Fruit fly (Drosophila melanogaster) whole organism, embryonic: ENCODE results near the gene CG4041.

Experiments used
- Aef1 ChIP-seq: fragments of 200-800 bp; sonication (Bioruptor generic); IDR thresholded peaks from 3 replicates; pipeline ENCODE4 v1.3.6; 2022; ENCODE audit warnings: missing biosample characterization, missing genetic modification characterization
- Atf6 ChIP-seq: fragments of 200-800 bp; sonication (Bioruptor generic); IDR thresholded peaks from 2 replicates; pipeline ENCODE4 v1.3.6; 2022; ENCODE audit warnings: missing biosample characterization, missing genetic modification characterization
- CG10959 ChIP-seq: fragments of 200-800 bp; sonication (Bioruptor generic); IDR thresholded peaks from 2 replicates; pipeline ENCODE4 v1.3.6; 2022; ENCODE audit warnings: missing biosample characterization, missing genetic modification characterization
- CG14014 ChIP-seq: fragments of 200-800 bp; sonication (Bioruptor generic); IDR thresholded peaks from 2 replicates; pipeline ENCODE4 v1.3.6; 2022; ENCODE audit warnings: missing biosample characterization, missing genetic modification characterization
- CG14050 ChIP-seq: fragments of 200-800 bp; sonication (Bioruptor generic); IDR thresholded peaks from 3 replicates; pipeline ENCODE4 v1.3.6; 2022; ENCODE audit warnings: missing biosample characterization, missing genetic modification characterization
- CG1647 ChIP-seq: fragments of 200-800 bp; sonication (Bioruptor generic); optimal IDR thresholded peaks from 3 replicates; lab custom pipeline; 2016; ENCODE audit warnings: missing biosample characterization, missing genetic modification characterization
- CG16813 ChIP-seq: fragments of 200-800 bp; sonication (Bioruptor generic); IDR thresholded peaks from 3 replicates; pipeline ENCODE4 v1.3.6; 2022; ENCODE audit warnings: missing biosample characterization, missing genetic modification characterization; ENCODE audit not compliant: partially characterized antibody
- CG17802 ChIP-seq: fragments of 200-800 bp; sonication (Bioruptor generic); optimal IDR thresholded peaks from 2 replicates; lab custom pipeline; 2018; ENCODE audit warnings: missing biosample characterization, mild to moderate bottlenecking, missing genetic modification characterization, moderate library complexity
- CG2199 ChIP-seq: fragments of 200-800 bp; sonication (Bioruptor generic); IDR thresholded peaks from 3 replicates; pipeline ENCODE4 v1.3.6; 2022; ENCODE audit warnings: missing biosample characterization, missing genetic modification characterization
- CG2889 ChIP-seq: fragments of 200-800 bp; sonication (Bioruptor generic); IDR thresholded peaks from 3 replicates; pipeline ENCODE4 v1.3.6; 2022; ENCODE audit warnings: missing biosample characterization, missing genetic modification characterization
- CG3838 ChIP-seq: fragments of 200-800 bp; sonication (Bioruptor generic); optimal IDR thresholded peaks from 3 replicates; lab custom pipeline; 2016; ENCODE audit warnings: missing biosample characterization, missing genetic modification characterization
- CG3995 ChIP-seq: fragments of 200-800 bp; sonication (Bioruptor generic); optimal IDR thresholded peaks from 3 replicates; lab custom pipeline; 2016; ENCODE audit warnings: missing biosample characterization, missing genetic modification characterization
- CG4404 ChIP-seq: fragments of 200-800 bp; sonication (Bioruptor generic); IDR thresholded peaks from 2 replicates; pipeline ENCODE4 v1.3.6; 2022; ENCODE audit warnings: missing biosample characterization, missing genetic modification characterization
- CG4820 ChIP-seq: fragments of 200-800 bp; sonication (Bioruptor generic); optimal IDR thresholded peaks from 3 replicates; lab custom pipeline; 2016; ENCODE audit warnings: missing biosample characterization, missing genetic modification characterization
- CG4854 ChIP-seq: fragments of 200-800 bp; sonication (Bioruptor generic); optimal IDR thresholded peaks from 2 replicates; lab custom pipeline; 2016; ENCODE audit warnings: missing biosample characterization, missing genetic modification characterization, inconsistent platforms
- CG7357 ChIP-seq: fragments of 200-800 bp; sonication (Bioruptor generic); IDR thresholded peaks from 3 replicates; pipeline ENCODE4 v1.3.6; 2022; ENCODE audit warnings: missing biosample characterization, missing genetic modification characterization
- CG7556 ChIP-seq: fragments of 200-800 bp; sonication (Bioruptor generic); optimal IDR thresholded peaks from 2 replicates; lab custom pipeline; 2017; ENCODE audit warnings: missing biosample characterization, mild to moderate bottlenecking, missing genetic modification characterization
- CrebB ChIP-seq: fragments of 200-800 bp; sonication (Bioruptor generic); optimal IDR thresholded peaks from 3 replicates; lab custom pipeline; 2018; ENCODE audit warnings: missing biosample characterization, mild to moderate bottlenecking, missing genetic modification characterization
- Dip3 ChIP-seq: fragments of 200-800 bp; sonication (Bioruptor generic); optimal IDR thresholded peaks from 3 replicates; lab custom pipeline; 2016; ENCODE audit warnings: missing biosample characterization, missing genetic modification characterization
- Doc2 ChIP-seq: fragments of 200-800 bp; sonication (Bioruptor generic); IDR thresholded peaks from 2 replicates; pipeline ENCODE4 v1.3.6; 2022; ENCODE audit warnings: missing biosample characterization, missing genetic modification characterization
- Drgx ChIP-seq: fragments of 200-800 bp; sonication (Bioruptor generic); IDR thresholded peaks from 2 replicates; pipeline ENCODE4 v1.3.6; 2022; ENCODE audit warnings: missing biosample characterization, missing genetic modification characterization
- HLH54F ChIP-seq: fragments of 200-800 bp; sonication (Bioruptor generic); optimal IDR thresholded peaks from 3 replicates; lab custom pipeline; 2016; ENCODE audit warnings: missing biosample characterization, missing genetic modification characterization
- Oaz ChIP-seq: fragments of 200-800 bp; sonication (Bioruptor generic); IDR thresholded peaks from 2 replicates; pipeline ENCODE4 v1.3.6; 2022; ENCODE audit warnings: missing biosample characterization, missing genetic modification characterization
- Ravus ChIP-seq: fragments of 200-800 bp; sonication (Bioruptor generic); IDR thresholded peaks from 2 replicates; pipeline ENCODE4 v1.3.6; 2022; ENCODE audit warnings: missing biosample characterization, missing genetic modification characterization
- Sox100B ChIP-seq: fragments of 200-800 bp; sonication (Bioruptor generic); optimal IDR thresholded peaks from 3 replicates; lab custom pipeline; 2018; ENCODE audit warnings: missing biosample characterization, mild to moderate bottlenecking, missing genetic modification characterization
- Stat92E ChIP-seq, 3 experiments: fragments of >200 bp in 2 of 3; fragments of 200-800 bp in 1 of 3; sonication (Bioruptor generic) in 1 of 3; optimal IDR thresholded peaks; 2 replicates each; lab custom pipeline; 2017 to 2019; ENCODE audit warnings: missing biosample characterization in 3 of 3, missing genetic modification characterization in 3 of 3, mild to moderate bottlenecking in 1 of 3, moderate library complexity in 1 of 3
- TFAM ChIP-seq: fragments of 200-800 bp; sonication (Bioruptor generic); optimal IDR thresholded peaks from 2 replicates; lab custom pipeline; 2017; ENCODE audit warnings: missing biosample characterization, missing genetic modification characterization, inconsistent platforms
- Taf1 ChIP-seq: fragments of 200-800 bp; sonication (Bioruptor generic); IDR thresholded peaks from 2 replicates; pipeline ENCODE4 v1.3.6; 2022; ENCODE audit warnings: missing biosample characterization, missing genetic modification characterization
- Xrp1 ChIP-seq: fragments of 200-800 bp; sonication (Bioruptor generic); IDR thresholded peaks from 2 replicates; pipeline ENCODE4 v1.3.6; 2022; ENCODE audit warnings: missing biosample characterization, missing genetic modification characterization
- ash1 ChIP-seq: fragments of 200-800 bp; sonication (Bioruptor generic); optimal IDR thresholded peaks from 2 replicates; lab custom pipeline; 2018; ENCODE audit warnings: missing biosample characterization, mild to moderate bottlenecking, missing genetic modification characterization
- bbx ChIP-seq: fragments of 200-800 bp; sonication (Bioruptor generic); IDR thresholded peaks from 2 replicates; pipeline ENCODE4 v1.3.6; 2022; ENCODE audit warnings: missing biosample characterization, missing genetic modification characterization; ENCODE audit not compliant: partially characterized antibody
- chinmo ChIP-seq: fragments of 200-800 bp; sonication (Bioruptor generic); IDR thresholded peaks from 4 replicates; pipeline ENCODE4 v1.3.6; 2022; ENCODE audit warnings: missing biosample characterization, missing genetic modification characterization; ENCODE audit not compliant: partially characterized antibody
- ci ChIP-seq: fragments of 200-800 bp; sonication (Bioruptor generic); IDR thresholded peaks from 3 replicates; pipeline ENCODE4 v1.3.6; 2022; ENCODE audit warnings: missing biosample characterization, missing genetic modification characterization
- crol ChIP-seq: fragments of 200-800 bp; sonication (Bioruptor generic); IDR thresholded peaks from 2 replicates; pipeline ENCODE4 v1.3.6; 2022; ENCODE audit warnings: missing biosample characterization, missing genetic modification characterization
- ems ChIP-seq: fragments of 200-800 bp; sonication (Bioruptor generic); optimal IDR thresholded peaks from 3 replicates; lab custom pipeline; 2016; ENCODE audit warnings: missing biosample characterization, missing genetic modification characterization
- fd3F ChIP-seq: fragments of 200-800 bp; sonication (Bioruptor generic); optimal IDR thresholded peaks from 2 replicates; lab custom pipeline; 2018; ENCODE audit warnings: missing biosample characterization, mild to moderate bottlenecking, missing genetic modification characterization, moderate library complexity
- fd64A ChIP-seq: fragments of 200-800 bp; sonication (Bioruptor generic); optimal IDR thresholded peaks from 3 replicates; lab custom pipeline; 2018; ENCODE audit warnings: missing biosample characterization, mild to moderate bottlenecking, missing genetic modification characterization
- fd96Cb ChIP-seq: fragments of 200-800 bp; sonication (Bioruptor generic); optimal IDR thresholded peaks from 2 replicates; lab custom pipeline; 2018; ENCODE audit warnings: missing biosample characterization, mild to moderate bottlenecking, missing genetic modification characterization, moderate library complexity
- hth ChIP-seq: fragments of >200 bp; optimal IDR thresholded peaks from 2 replicates; lab custom pipeline; 2017; ENCODE audit warnings: inconsistent platforms
- insv ChIP-seq, 2 experiments: fragments of 200-800 bp; sonication (Bioruptor generic); optimal IDR thresholded peaks; 3 replicates each; lab custom pipeline; 2016 to 2018; ENCODE audit warnings: missing biosample characterization in 2 of 2, missing genetic modification characterization in 2 of 2
- jigr1 ChIP-seq: fragments of 200-800 bp; sonication (Bioruptor generic); IDR thresholded peaks from 3 replicates; pipeline ENCODE4 v1.3.6; 2022; ENCODE audit warnings: missing biosample characterization, missing genetic modification characterization
- kah ChIP-seq: fragments of 200-800 bp; sonication (Bioruptor generic); optimal IDR thresholded peaks from 2 replicates; lab custom pipeline; 2018; ENCODE audit warnings: missing biosample characterization, mild to moderate bottlenecking, missing genetic modification characterization
- ken ChIP-seq: fragments of 200-800 bp; sonication (Bioruptor generic); IDR thresholded peaks from 3 replicates; pipeline ENCODE4 v1.3.6; 2022; ENCODE audit warnings: missing biosample characterization, missing genetic modification characterization
- p53 ChIP-seq: fragments of 200-800 bp; sonication (Bioruptor generic); optimal IDR thresholded peaks from 2 replicates; lab custom pipeline; 2016; ENCODE audit warnings: missing biosample characterization, missing genetic modification characterization
- pho ChIP-seq: fragments of 200-800 bp; sonication (Bioruptor generic); optimal IDR thresholded peaks from 2 replicates; lab custom pipeline; 2016; ENCODE audit warnings: missing biosample characterization, missing genetic modification characterization
- run ChIP-seq: fragments of 200-800 bp; sonication (Bioruptor generic); optimal IDR thresholded peaks from 3 replicates; lab custom pipeline; 2018; ENCODE audit warnings: missing biosample characterization, mild to moderate bottlenecking, missing genetic modification characterization
- scrt ChIP-seq: fragments of 200-800 bp; sonication (Bioruptor generic); optimal IDR thresholded peaks from 2 replicates; lab custom pipeline; 2018; ENCODE audit warnings: missing biosample characterization, mild to moderate bottlenecking, missing genetic modification characterization, moderate library complexity
- slbo ChIP-seq: fragments of 200-800 bp; sonication (Bioruptor generic); IDR thresholded peaks from 2 replicates; pipeline ENCODE4 v1.3.6; 2022; ENCODE audit warnings: missing biosample characterization, missing genetic modification characterization
- sna ChIP-seq: fragments of 200-800 bp; sonication (Bioruptor generic); IDR thresholded peaks from 2 replicates; pipeline ENCODE4 v1.3.6; 2022; ENCODE audit warnings: missing biosample characterization, missing genetic modification characterization; ENCODE audit not compliant: partially characterized antibody
- twi ChIP-seq: fragments of 200-800 bp; optimal IDR thresholded peaks from 2 replicates; lab custom pipeline; 2019; ENCODE audit warnings: missing biosample characterization, mild to moderate bottlenecking, missing genetic modification characterization, moderate library complexity
- tx ChIP-seq: fragments of 200-800 bp; sonication (Bioruptor generic); optimal IDR thresholded peaks from 2 replicates; lab custom pipeline; 2016; ENCODE audit warnings: missing biosample characterization, missing genetic modification characterization

Gene CG4041

DNA sequence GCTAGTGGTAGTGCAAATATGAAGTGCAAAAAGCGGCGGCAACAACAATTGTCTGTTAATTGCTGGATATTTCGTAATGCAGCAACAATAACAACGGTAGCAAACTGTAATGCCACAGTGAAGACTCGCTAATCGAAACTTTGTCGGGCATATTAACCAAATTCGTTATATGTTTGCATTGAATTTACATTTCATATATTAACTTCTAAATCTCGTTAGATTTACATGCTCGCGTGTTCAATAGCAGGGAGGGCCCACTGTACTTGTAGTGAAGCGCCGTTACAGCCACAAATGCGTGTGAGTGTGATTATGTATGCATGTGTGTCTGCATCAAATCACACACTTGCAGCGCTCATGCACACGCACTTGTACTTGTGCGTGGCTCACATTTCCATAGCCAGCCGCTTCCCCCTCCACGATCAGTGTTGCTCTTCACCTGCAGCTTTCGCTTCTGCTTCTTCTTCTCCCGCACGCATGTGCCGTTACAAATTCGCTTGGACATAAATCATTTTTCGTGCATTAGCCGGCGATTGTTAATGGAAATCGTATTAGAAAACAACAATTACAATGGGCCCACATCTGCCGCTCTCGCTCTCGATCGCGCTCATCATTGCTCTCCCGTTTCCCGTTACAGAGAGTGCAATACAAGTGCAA lies 21.7 kb upstream of the CG4041 start (continued):
- peak; percentile 82 for TF ChIP-seq run (tag; lab: Kevin White, UChicago)
- no peak for TF ChIP-seq bbx (GFP tag; lab: Robert Waterston, UW)
- TF ChIP-seq CG17802 (tag; lab: Kevin White, UChicago), result peak; percentile 87
- TF ChIP-seq Sox100B (GFP tag; lab: Kevin White, UChicago), result peak; percentile 92
- peak; percentile 89 for TF ChIP-seq jigr1 (GFP tag; lab: Robert Waterston, UW)
- TF ChIP-seq Taf1 (GFP tag; lab: Robert Waterston, UW), result peak; percentile 48; the same call in 1 of the 2 replicates
- peak; percentile 99 for TF ChIP-seq ci (GFP tag; lab: Robert Waterston, UW)
- peak; percentile 98 for TF ChIP-seq ken (GFP tag; lab: Robert Waterston, UW)
- peak; percentile 83; the same call in 1 of the 2 replicates for TF ChIP-seq Atf6 (GFP tag; lab: Robert Waterston, UW)
- peak; percentile 97 for TF ChIP-seq fd96Cb (tag; lab: Kevin White, UChicago)
- peak; percentile 37; the same call in 1 of the 2 replicates for TF ChIP-seq crol (GFP tag; lab: Robert Waterston, UW)
- TF ChIP-seq CG2199 (GFP tag; lab: Robert Waterston, UW), result peak; percentile 97
- peak; percentile 79 for TF ChIP-seq Doc2
- TF ChIP-seq fd3F (GFP tag; lab: Kevin White, UChicago), result peak; percentile 84
- TF ChIP-seq tx (GFP tag; lab: Kevin White, UChicago), result peak; percentile 90
- peak; percentile 95 for TF ChIP-seq CG4820 (GFP tag; lab: Kevin White, UChicago)
- TF ChIP-seq Drgx (GFP tag; lab: Robert Waterston, UW), result peak; percentile 98
- TF ChIP-seq CG14014, result peak; percentile 91
- peak; percentile 90 for TF ChIP-seq CrebB (tag; lab: Kevin White, UChicago)
- TF ChIP-seq kah (GFP tag; lab: Kevin White, UChicago), result peak; percentile 91
- TF ChIP-seq ash1 (GFP tag; lab: Kevin White, UChicago), result peak; percentile 30
- TF ChIP-seq Ravus (GFP tag; lab: Robert Waterston, UW), result peak; percentile 65
- peak; percentile 41 for TF ChIP-seq CG3995 (GFP tag; lab: Kevin White, UChicago)
- TF ChIP-seq Stat92E (GFP tag; optimal IDR thresholded peaks at IDR 0.05; lab: Kevin White, UChicago), result peak in 1 of 3 experiments; percentile 17
- peak; percentile 93 for TF ChIP-seq fd64A (GFP tag; lab: Kevin White, UChicago)
- TF ChIP-seq ems, result peak; percentile 94
- TF ChIP-seq CG4854 (GFP tag; lab: Kevin White, UChicago), result peak; percentile 88
- peak; percentile 80 for TF ChIP-seq p53 (GFP tag; lab: Kevin White, UChicago)
- TF ChIP-seq TFAM (GFP tag; lab: Kevin White, UChicago), result peak; percentile 84
- TF ChIP-seq scrt (GFP tag; lab: Kevin White, UChicago), result peak; percentile 79
- TF ChIP-seq hth (lab: Kevin White, UChicago), result no peak
- TF ChIP-seq pho (GFP tag; lab: Kevin White, UChicago), result peak; percentile 81
- peak; percentile 95 for TF ChIP-seq CG1647 (GFP tag; lab: Kevin White, UChicago)
- no peak for TF ChIP-seq CG16813 (GFP tag; lab: Robert Waterston, UW)
- peak; percentile 88 for TF ChIP-seq HLH54F (GFP tag; lab: Kevin White, UChicago)
- no peak for TF ChIP-seq sna (GFP tag; lab: Robert Waterston, UW)
- peak; percentile 91 for TF ChIP-seq Aef1
- peak; percentile 85 for TF ChIP-seq CG2889 (GFP tag; lab: Robert Waterston, UW)
- TF ChIP-seq insv (GFP tag; optimal IDR thresholded peaks at IDR 0.05; lab: Kevin White, UChicago), result peak; percentile 19 to 57
- peak; percentile 92 for TF ChIP-seq slbo (GFP tag; lab: Robert Waterston, UW)
- TF ChIP-seq CG7556 (GFP tag; lab: Kevin White, UChicago), result peak; percentile 90
- peak; percentile 88 for TF ChIP-seq Oaz
- TF ChIP-seq CG14050 (GFP tag; lab: Robert Waterston, UW), result peak; percentile 95
- no peak for TF ChIP-seq chinmo (GFP tag; lab: Robert Waterston, UW)
- peak; percentile 98 for TF ChIP-seq Xrp1
- TF ChIP-seq CG3838, result peak; percentile 56
- peak; percentile 87 for TF ChIP-seq CG7357 (GFP tag; lab: Robert Waterston, UW)
- TF ChIP-seq CG4404 (GFP tag; lab: Robert Waterston, UW), result peak; percentile 94
- TF ChIP-seq twi (tag; lab: Kevin White, UChicago), result peak; percentile 90
- peak; percentile 84 for TF ChIP-seq Dip3 (GFP tag; lab: Kevin White, UChicago)
- TF ChIP-seq CG10959, result peak; percentile 97
